Fruit fly (Drosophila melanogaster): ENCODE measurements around the gene Taf12.
A peak's percentile ranks its signal among the peaks of the same experiment; 100 is the strongest.

The Taf12 gene

DNA sequence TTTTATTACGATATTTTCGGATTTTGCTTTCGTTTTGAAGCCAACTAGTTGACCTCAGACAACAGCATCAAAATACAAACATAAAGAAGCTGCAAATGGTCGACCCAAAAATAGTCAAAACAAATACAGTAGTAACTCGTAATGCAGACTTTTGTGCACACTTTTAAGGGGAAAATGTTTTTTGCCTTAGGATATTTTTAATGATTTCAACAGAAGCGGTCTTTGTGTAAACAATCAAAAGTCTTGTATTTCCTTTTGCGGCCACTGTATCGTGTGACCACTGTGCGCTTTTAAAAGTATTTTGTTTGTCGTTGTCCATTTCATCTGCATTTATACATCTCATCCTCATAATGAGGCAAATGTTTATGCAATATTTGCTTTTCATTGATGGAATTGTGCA lies 30.0 kb downstream of the Taf12 start (continued):
- TF ChIP-seq CG8765 (GFP tag; IDR thresholded peaks at IDR 0.05) (peak; percentile 85), CG18262 (tag; optimal IDR thresholded peaks at IDR 0.05) (peak; percentile 84), CG12744 (GFP tag; optimal IDR thresholded peaks at IDR 0.05) (peak; percentile 96), Antp (GFP tag; optimal IDR thresholded peaks at IDR 0.05) (peak; percentile 98), ssp (GFP tag; IDR thresholded peaks at IDR 0.05) (peak; percentile 85), CG32767 (GFP tag; IDR thresholded peaks at IDR 0.05) (peak; percentile 96), Dip3 (GFP tag; optimal IDR thresholded peaks at IDR 0.05) (peak; percentile 97), CG2202 (tag; optimal IDR thresholded peaks at IDR 0.05) (peak; percentile 41), Lpt (GFP tag; optimal IDR thresholded peaks at IDR 0.05) (no peak), CG7963 (GFP tag; IDR thresholded peaks at IDR 0.05; ENCODE audit: partially characterized antibody) (no peak), nau (GFP tag; optimal IDR thresholded peaks at IDR 0.05) (peak; percentile 88), MTF-1 (GFP tag; optimal IDR thresholded peaks at IDR 0.05; ENCODE audit: borderline replicate concordance) (peak; percentile 89), Fer3 (tag; optimal IDR thresholded peaks at IDR 0.05) (peak; percentile 97), CoRest (tag; optimal IDR thresholded peaks at IDR 0.05) (peak; percentile 96), esg (GFP tag; conservative IDR thresholded peaks at IDR 0.05) (peak; percentile 97), CG2129 (GFP tag; IDR thresholded peaks at IDR 0.05; ENCODE audit: partially characterized antibody) (no peak), Xrp1 (GFP tag; IDR thresholded peaks at IDR 0.05) (peak; percentile 95), repo (GFP tag; optimal IDR thresholded peaks at IDR 0.05) (peak; percentile 96), CG4707 (GFP tag; optimal IDR thresholded peaks at IDR 0.05) (peak; percentile 82), CG30020 (tag; optimal IDR thresholded peaks at IDR 0.05) (peak; percentile 64), ems (GFP tag; optimal IDR thresholded peaks at IDR 0.05) (peak; percentile 96), CG8924 (tag; optimal IDR thresholded peaks at IDR 0.05) (peak; percentile 92), hth (optimal IDR thresholded peaks at IDR 0.05) (no peak), CG34224 (GFP tag; IDR thresholded peaks at IDR 0.05; ENCODE audit: partially characterized antibody) (0 out of 3 replicates have a peak, but pooled peaks have one; percentile 16), CG3407 (GFP tag; optimal IDR thresholded peaks at IDR 0.05) (peak; percentile 66), abd-A (tag; optimal IDR thresholded peaks at IDR 0.05) (peak; percentile 52), CG12942 (GFP tag; optimal IDR thresholded peaks at IDR 0.05) (peak; percentile 95), MBD-R2 (GFP tag; IDR thresholded peaks at IDR 0.05) (peak; percentile 94), CG6791 (GFP tag; IDR thresholded peaks at IDR 0.05; ENCODE audit: partially characterized antibody) (no peak), Doc3 (GFP tag; IDR thresholded peaks at IDR 0.05; ENCODE audit: partially characterized antibody) (no peak), CG11398 (GFP tag; optimal IDR thresholded peaks at IDR 0.05) (peak; percentile 95), Hr51 (GFP tag; optimal IDR thresholded peaks at IDR 0.05) (peak; percentile 94 to 96), CG8089 (GFP tag; optimal IDR thresholded peaks at IDR 0.05) (peak; percentile 92), CG7786 (GFP tag; optimal IDR thresholded peaks at IDR 0.05) (peak; percentile 97), Mes4 (GFP tag; optimal IDR thresholded peaks at IDR 0.05) (peak; percentile 87), CG13424 (tag; optimal IDR thresholded peaks at IDR 0.05) (peak; percentile 96), CG6254 (GFP tag; optimal IDR thresholded peaks at IDR 0.05) (peak; percentile 52), CG10462 (GFP tag; optimal IDR thresholded peaks at IDR 0.05) (peak; percentile 89), CG12391 (tag; optimal IDR thresholded peaks at IDR 0.05) (peak; percentile 94), slp2 (GFP tag; optimal IDR thresholded peaks at IDR 0.05) (peak; percentile 94), CG4424 (GFP tag; optimal IDR thresholded peaks at IDR 0.05) (peak; percentile 94), CG18619 (GFP tag; optimal IDR thresholded peaks at IDR 0.05) (peak; percentile 94), CHES-1-like (GFP tag; optimal IDR thresholded peaks at IDR 0.05) (peak; percentile 98), ci (GFP tag; IDR thresholded peaks at IDR 0.05) (peak; percentile 98), YL-1 (GFP tag; optimal IDR thresholded peaks at IDR 0.05) (peak; percentile 63), CG3847 (GFP tag; IDR thresholded peaks at IDR 0.05) (peak; percentile 98), hb (GFP tag; IDR thresholded peaks at IDR 0.05; ENCODE audit: partially characterized antibody) (no peak), Usf (GFP tag; optimal IDR thresholded peaks at IDR 0.05) (peak; percentile 85), al (GFP tag; IDR thresholded peaks at IDR 0.05) (peak; percentile 97), CG10209 (GFP tag; optimal IDR thresholded peaks at IDR 0.05) (peak; percentile 95), rib (GFP tag; IDR thresholded peaks at IDR 0.05) (peak; percentile 97)

Measured in whole organism, embryonic.